Fruit fly (Drosophila melanogaster) whole organism, prepupa: ENCODE measurements around the gene Dad.

ENCODE experiments used
- Blimp-1 ChIP-seq: fragments of 200-800 bp; sonication (Bioruptor generic); optimal IDR thresholded peaks from 3 replicates; lab custom pipeline; 2017; ENCODE audit warnings: missing biosample characterization, missing genetic modification characterization, mild to moderate bottlenecking, moderate library complexity, missing genetic modification reagents
- CG10631 ChIP-seq: fragments of 200-800 bp; sonication (Bioruptor generic); optimal IDR thresholded peaks from 2 replicates; lab custom pipeline; 2016; ENCODE audit warnings: missing biosample characterization, missing genetic modification characterization
- CG15336 ChIP-seq: fragments of 200-800 bp; sonication (Bioruptor generic); IDR thresholded peaks from 2 replicates; pipeline ENCODE4 v1.3.6; 2022; ENCODE audit warnings: missing biosample characterization, missing genetic modification characterization
- CG1621 ChIP-seq: fragments of 200-800 bp; sonication (Bioruptor generic); optimal IDR thresholded peaks from 3 replicates; lab custom pipeline; 2018; ENCODE audit warnings: missing biosample characterization, mild to moderate bottlenecking, missing genetic modification characterization
- CG16779 ChIP-seq: fragments of 200-800 bp; sonication (Bioruptor generic); optimal IDR thresholded peaks from 3 replicates; lab custom pipeline; 2017; ENCODE audit warnings: missing biosample characterization, mild to moderate bottlenecking, missing genetic modification characterization
- CG3032 ChIP-seq: fragments of 200-800 bp; optimal IDR thresholded peaks from 2 replicates; lab custom pipeline; 2019; ENCODE audit warnings: missing biosample characterization, mild to moderate bottlenecking, missing genetic modification characterization, moderate library complexity
- CG31627 ChIP-seq: fragments of 200-800 bp; sonication (Bioruptor generic); optimal IDR thresholded peaks from 3 replicates; lab custom pipeline; 2016; ENCODE audit warnings: missing biosample characterization, missing genetic modification characterization
- CG32006 ChIP-seq: fragments of 200-800 bp; sonication (Bioruptor generic); optimal IDR thresholded peaks from 3 replicates; lab custom pipeline; 2017; ENCODE audit warnings: missing biosample characterization, mild to moderate bottlenecking, missing genetic modification characterization
- CG34406 ChIP-seq: fragments of 200-800 bp; sonication (Bioruptor generic); optimal IDR thresholded peaks from 3 replicates; lab custom pipeline; 2016; ENCODE audit warnings: missing biosample characterization, missing genetic modification characterization
- CG3919 ChIP-seq: fragments of 200-800 bp; sonication (Bioruptor generic); optimal IDR thresholded peaks from 3 replicates; lab custom pipeline; 2016; ENCODE audit warnings: missing biosample characterization, missing genetic modification characterization
- CG4318 ChIP-seq: fragments of 200-800 bp; sonication (Bioruptor generic); optimal IDR thresholded peaks from 3 replicates; lab custom pipeline; 2017; ENCODE audit warnings: missing biosample characterization, mild to moderate bottlenecking, missing genetic modification characterization
- CG6276 ChIP-seq: fragments of 200-800 bp; sonication (Bioruptor generic); optimal IDR thresholded peaks from 2 replicates; lab custom pipeline; 2017; ENCODE audit warnings: missing biosample characterization, mild to moderate bottlenecking, missing genetic modification characterization
- CG6854 ChIP-seq: fragments of 200-800 bp; sonication (Bioruptor generic); optimal IDR thresholded peaks from 2 replicates; lab custom pipeline; 2017; ENCODE audit warnings: missing biosample characterization, mild to moderate bottlenecking, missing genetic modification characterization
- CG8119 ChIP-seq: fragments of 200-800 bp; sonication (Bioruptor generic); IDR thresholded peaks from 3 replicates; pipeline ENCODE4 v1.3.6; 2022; ENCODE audit warnings: missing biosample characterization, missing genetic modification characterization
- CG8319 ChIP-seq: fragments of 200-800 bp; sonication (Bioruptor generic); optimal IDR thresholded peaks from 3 replicates; lab custom pipeline; 2016; ENCODE audit warnings: missing biosample characterization, missing genetic modification characterization
- CG8632 ChIP-seq: fragments of 200-800 bp; sonication (Bioruptor generic); optimal IDR thresholded peaks from 3 replicates; lab custom pipeline; 2016; ENCODE audit warnings: missing biosample characterization, missing genetic modification characterization
- Eip78C ChIP-seq: fragments of 200-800 bp; sonication (Bioruptor generic); peaks from one replicate; lab custom pipeline; 2016; ENCODE audit warnings: missing biosample characterization, missing genetic modification characterization
- Eip93F ChIP-seq: fragments of 200-800 bp; sonication (Bioruptor generic); optimal IDR thresholded peaks from 2 replicates; lab custom pipeline; 2016; ENCODE audit warnings: missing biosample characterization, mild to moderate bottlenecking, missing genetic modification characterization
- Gug ChIP-seq: fragments of 200-800 bp; sonication (Bioruptor generic); IDR thresholded peaks from 2 replicates; pipeline ENCODE4 v1.3.6; 2022; ENCODE audit warnings: missing biosample characterization, missing genetic modification characterization
- Hr39 ChIP-seq: fragments of 200-800 bp; sonication (Bioruptor generic); optimal IDR thresholded peaks from 2 replicates; lab custom pipeline; 2016; ENCODE audit warnings: missing biosample characterization, missing genetic modification characterization
- Hr4 ChIP-seq: fragments of 200-800 bp; sonication (Bioruptor generic); optimal IDR thresholded peaks from 3 replicates; lab custom pipeline; 2016; ENCODE audit warnings: missing biosample characterization, missing genetic modification characterization
- Lpt ChIP-seq: fragments of 200-800 bp; sonication (Bioruptor generic); optimal IDR thresholded peaks from 3 replicates; lab custom pipeline; 2016; ENCODE audit warnings: missing biosample characterization, missing genetic modification characterization
- OdsH ChIP-seq: fragments of 200-800 bp; sonication (Bioruptor generic); optimal IDR thresholded peaks from 3 replicates; lab custom pipeline; 2016; ENCODE audit warnings: missing biosample characterization, missing genetic modification characterization
- Smox ChIP-seq: fragments of 200-800 bp; sonication (Bioruptor generic); optimal IDR thresholded peaks from 3 replicates; lab custom pipeline; 2016; ENCODE audit warnings: missing biosample characterization, missing genetic modification characterization
- Sox15 ChIP-seq: fragments of 200-800 bp; sonication (Bioruptor generic); optimal IDR thresholded peaks from 3 replicates; lab custom pipeline; 2016; ENCODE audit warnings: missing biosample characterization, missing genetic modification characterization
- acj6 ChIP-seq: fragments of 200-800 bp; sonication (Bioruptor generic); optimal IDR thresholded peaks from 3 replicates; lab custom pipeline; 2016; ENCODE audit warnings: missing biosample characterization, missing genetic modification characterization
- dac ChIP-seq: fragments of 200-800 bp; sonication (Bioruptor generic); optimal IDR thresholded peaks from 2 replicates; lab custom pipeline; 2017; ENCODE audit warnings: missing biosample characterization, mild to moderate bottlenecking, missing genetic modification characterization
- dsx ChIP-seq: fragments of 200-800 bp; optimal IDR thresholded peaks from 3 replicates; lab custom pipeline; 2019; ENCODE audit warnings: missing biosample characterization, mild to moderate bottlenecking, missing genetic modification characterization, moderate library complexity; ENCODE audit not compliant: poor library complexity, severe bottlenecking
- eg ChIP-seq: fragments of 200-800 bp; sonication (Bioruptor generic); IDR thresholded peaks from 3 replicates; pipeline ENCODE4 v1.3.6; 2022; ENCODE audit warnings: missing biosample characterization, missing genetic modification characterization
- esn ChIP-seq: fragments of 200-800 bp; sonication (Bioruptor generic); optimal IDR thresholded peaks from 2 replicates; lab custom pipeline; 2016; ENCODE audit warnings: missing biosample characterization, mild to moderate bottlenecking, missing genetic modification characterization, moderate library complexity
- fd85E ChIP-seq: fragments of 200-800 bp; sonication (Bioruptor generic); optimal IDR thresholded peaks from 3 replicates; lab custom pipeline; 2016; ENCODE audit warnings: missing biosample characterization, missing genetic modification characterization
- fkh ChIP-seq: fragments of 200-800 bp; sonication (Bioruptor generic); optimal IDR thresholded peaks from 3 replicates; lab custom pipeline; 2017; ENCODE audit warnings: missing biosample characterization, mild to moderate bottlenecking, missing genetic modification characterization, moderate library complexity
- net ChIP-seq: fragments of 200-800 bp; sonication (Bioruptor generic); optimal IDR thresholded peaks from 3 replicates; lab custom pipeline; 2016; ENCODE audit warnings: missing biosample characterization, missing genetic modification characterization
- pdm3 ChIP-seq: fragments of 200-800 bp; sonication (Bioruptor generic); optimal IDR thresholded peaks from 3 replicates; lab custom pipeline; 2016; ENCODE audit warnings: missing biosample characterization, missing genetic modification characterization
- spab ChIP-seq: fragments of 200-800 bp; sonication (Bioruptor generic); optimal IDR thresholded peaks from 2 replicates; lab custom pipeline; 2017; ENCODE audit warnings: missing biosample characterization, mild to moderate bottlenecking, missing genetic modification characterization, missing genetic modification reagents
- svp ChIP-seq: fragments of 200-800 bp; sonication (Bioruptor generic); peaks from one replicate; lab custom pipeline; 2016; ENCODE audit warnings: missing biosample characterization, missing genetic modification characterization
- vri ChIP-seq: fragments of 200-800 bp; sonication (Bioruptor generic); optimal IDR thresholded peaks from 3 replicates; lab custom pipeline; 2016; ENCODE audit warnings: missing biosample characterization, mild to moderate bottlenecking, missing genetic modification characterization

The Dad gene

dm6 chr3R:17065018-17065784, 11.4 kb downstream of the Dad start (continued):
- TF ChIP-seq CG32006 (GFP tag; lab: Kevin White, UChicago), result peak; percentile 97
- TF ChIP-seq Eip93F, result peak; percentile 92
- peak; percentile 92 for TF ChIP-seq CG4318 (GFP tag; lab: Kevin White, UChicago)
- TF ChIP-seq CG8319 (GFP tag; lab: Kevin White, UChicago), result peak; percentile 87
- peak; percentile 99 for TF ChIP-seq fkh (GFP tag; lab: Kevin White, UChicago)
- TF ChIP-seq dsx, result peak; percentile 86
- peak; percentile 86 for TF ChIP-seq CG6854 (GFP tag; lab: Kevin White, UChicago)
- peak; percentile 89 for TF ChIP-seq Lpt (GFP tag; lab: Kevin White, UChicago)
- TF ChIP-seq Hr4, result peak; percentile 97
- TF ChIP-seq Sox15, result peak; percentile 90
- peak; percentile 73 for TF ChIP-seq CG16779 (tag; lab: Kevin White, UChicago)
- peak; percentile 93 for TF ChIP-seq acj6 (GFP tag; lab: Kevin White, UChicago)
- TF ChIP-seq fd85E, result peak; percentile 80
- TF ChIP-seq CG3919, result peak; percentile 94
- peak; percentile 84 for TF ChIP-seq Gug (GFP tag; lab: Robert Waterston, UW)
- TF ChIP-seq CG15336, result peak; percentile 94
- TF ChIP-seq Hr39 (GFP tag; lab: Kevin White, UChicago), result peak; percentile 96
- peak; percentile 96 for TF ChIP-seq Blimp-1 (GFP tag; lab: Kevin White, UChicago)
- peak; percentile 91 for TF ChIP-seq dac (GFP tag; lab: Kevin White, UChicago)
- TF ChIP-seq svp (GFP tag; lab: Kevin White, UChicago), result peak; percentile 99
- peak; percentile 94 for TF ChIP-seq OdsH (GFP tag; lab: Kevin White, UChicago)
- peak; percentile 97 for TF ChIP-seq pdm3 (GFP tag; lab: Kevin White, UChicago)
- peak; percentile 97 for TF ChIP-seq Smox (GFP tag; lab: Kevin White, UChicago)
- TF ChIP-seq CG6276 (GFP tag; lab: Kevin White, UChicago), result peak; percentile 91
- peak; percentile 95 for TF ChIP-seq net (GFP tag; lab: Kevin White, UChicago)
- TF ChIP-seq CG10631 (GFP tag; lab: Kevin White, UChicago), result peak; percentile 91
- TF ChIP-seq CG3032 (tag; lab: Kevin White, UChicago), result peak; percentile 82
- TF ChIP-seq esn (GFP tag; lab: Kevin White, UChicago), result peak; percentile 98
- TF ChIP-seq CG8632, result peak; percentile 93

dm6 chr3R:17066077-17066476, 12.3 kb downstream of the Dad start:
- TF ChIP-seq spab (GFP tag; lab: Kevin White, UChicago), result no peak
- no peak for TF ChIP-seq fd85E
- no peak for TF ChIP-seq CG6854 (GFP tag; lab: Kevin White, UChicago)
- TF ChIP-seq Eip78C (GFP tag; lab: Kevin White, UChicago), result peak; percentile 38

dm6 chr3R:17066828-17067430, 13.1 kb downstream of the Dad start:
- TF ChIP-seq CG34406 (GFP tag; lab: Kevin White, UChicago) (no peak), Eip93F (peak; percentile 11), CG8319 (GFP tag; lab: Kevin White, UChicago) (no peak), eg (GFP tag; lab: Robert Waterston, UW) (0 out of 3 replicates have a peak, but pooled peaks have one; percentile 10), svp (GFP tag; lab: Kevin White, UChicago) (peak; percentile 50)

- TF ChIP-seq svp (GFP tag; lab: Kevin White, UChicago), result peak; percentile 66
- TF ChIP-seq esn (GFP tag; lab: Kevin White, UChicago), result no peak
- no peak for TF ChIP-seq Sox15
- no peak for TF ChIP-seq fd85E
- TF ChIP-seq CG8119 (GFP tag; lab: Robert Waterston, UW), result no peak
- no peak for TF ChIP-seq CG1621 (tag; lab: Kevin White, UChicago)
- peak; percentile 11 for TF ChIP-seq Eip78C (GFP tag; lab: Kevin White, UChicago)
- no peak for TF ChIP-seq CG31627
- TF ChIP-seq vri (GFP tag; lab: Kevin White, UChicago), result peak; percentile 96
- peak; percentile 44 for TF ChIP-seq fkh (GFP tag; lab: Kevin White, UChicago)
Measured at dm6 chr3R:17067721-17068120, 13.9 kb downstream of the Dad start.
